Worm (Caenorhabditis elegans): ENCODE measurements around the gene smap-1.

The smap-1 gene

ce11 chrIII:10694294-10694693 is 45.3 kb downstream of the smap-1 start, which contains the start of the genes Y39A1A.18 and fmo-3:
Y39A1A.18 (minus strand) TSS chrIII:10694485.
fmo-3 (plus strand) TSS chrIII:10694681.
- TF ChIP-seq egl-27 (tag; optimal IDR thresholded peaks at IDR 0.05) (no peak), unc-39 (tag; optimal IDR thresholded peaks at IDR 0.05) (no peak), nhr-237 (tag; optimal IDR thresholded peaks at IDR 0.05) (no peak), sma-3 (GFP tag; optimal IDR thresholded peaks at IDR 0.05) (no peak), F13H6.1 (tag; optimal IDR thresholded peaks at IDR 0.05) (no peak), ztf-11 (tag; optimal IDR thresholded peaks at IDR 0.05) (no peak), nhr-23 (tag; optimal IDR thresholded peaks at IDR 0.05) (no peak), zag-1 (tag; optimal IDR thresholded peaks at IDR 0.05) (no peak), dmd-4 (tag; optimal IDR thresholded peaks at IDR 0.05) (no peak), nhr-12 (tag; optimal IDR thresholded peaks at IDR 0.05) (no peak), nhr-25 (tag; optimal IDR thresholded peaks at IDR 0.05) (no peak), unc-55 (GFP tag; optimal IDR thresholded peaks at IDR 0.05) (no peak), sem-4 (tag; optimal IDR thresholded peaks at IDR 0.05) (no peak), ztf-1 (GFP tag; conservative IDR thresholded peaks at IDR 0.05) (no peak)

ce11 chrIII:10691019-10691418 is 48.6 kb downstream of the smap-1 start, which contains the start of gene Y39A1A.17:
Y39A1A.17 (minus strand) TSS chrIII:10691119.
- TF ChIP-seq crh-2 (tag; optimal IDR thresholded peaks at IDR 0.05) (no peak), nhr-77 (tag; optimal IDR thresholded peaks at IDR 0.05) (no peak), lin-11 (tag; optimal IDR thresholded peaks at IDR 0.05) (no peak), peb-1 (tag; optimal IDR thresholded peaks at IDR 0.05) (no peak), ceh-16 (tag; optimal IDR thresholded peaks at IDR 0.05) (no peak), nhr-11 (tag; optimal IDR thresholded peaks at IDR 0.05) (no peak), unc-39 (tag; optimal IDR thresholded peaks at IDR 0.05) (no peak), nhr-237 (tag; optimal IDR thresholded peaks at IDR 0.05) (no peak), nhr-25 (tag; optimal IDR thresholded peaks at IDR 0.05) (no peak)

- TF ChIP-seq lsy-2 (tag; optimal IDR thresholded peaks at IDR 0.05) (no peak), Y55F3AM.14 (GFP tag; optimal IDR thresholded peaks at IDR 0.05) (no peak), F13H6.1 (tag; optimal IDR thresholded peaks at IDR 0.05) (no peak), fos-1 (tag; optimal IDR thresholded peaks at IDR 0.05) (no peak), lin-13 (GFP tag; optimal IDR thresholded peaks at IDR 0.05) (no peak), sma-9 (GFP tag; optimal IDR thresholded peaks at IDR 0.05) (no peak), sma-9 (tag; optimal IDR thresholded peaks at IDR 0.05) (no peak), nhr-23 (tag; optimal IDR thresholded peaks at IDR 0.05) (no peak), skn-1 (tag; optimal IDR thresholded peaks at IDR 0.05) (no peak), ztf-11 (tag; optimal IDR thresholded peaks at IDR 0.05) (no peak), peb-1 (tag; optimal IDR thresholded peaks at IDR 0.05) (no peak)
Measured at ce11 chrIII:10689057-10689456, 50.5 kb downstream of the smap-1 start, which contains the start of gene Y39A1A.31. Y39A1A.31 (minus strand) TSS chrIII:10689157.
